Worm (Caenorhabditis elegans): ENCODE measurements around the gene nhr-78.

DNA sequence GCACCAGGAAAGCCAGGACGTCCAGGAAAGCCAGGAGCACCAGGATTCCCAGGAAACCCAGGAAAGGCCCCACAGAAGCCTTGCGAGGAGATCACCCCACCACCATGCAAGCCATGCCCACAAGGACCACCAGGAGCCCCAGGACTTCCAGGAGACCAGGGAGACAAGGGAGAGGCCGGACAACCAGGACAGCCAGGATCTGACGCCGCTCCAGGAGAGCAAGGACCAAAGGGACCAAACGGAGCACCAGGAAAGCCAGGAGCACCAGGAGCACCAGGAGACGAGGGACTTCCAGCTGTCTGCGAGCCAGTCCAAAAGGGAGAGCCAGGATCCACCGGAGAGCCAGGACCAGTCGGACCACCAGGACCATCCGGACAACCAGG lies 41.7 kb downstream of the nhr-78 start:
- TF ChIP-seq aly-1 (tag; optimal IDR thresholded peaks at IDR 0.05) = no peak
- no peak for TF ChIP-seq hmg-4 (GFP tag; optimal IDR thresholded peaks at IDR 0.05)
- no peak for TF ChIP-seq ama-1 (optimal IDR thresholded peaks at IDR 0.05)
